Fruit fly (Drosophila melanogaster): ENCODE results near the gene CG18131.

- no peak for TF ChIP-seq CG8478 (optimal IDR thresholded peaks at IDR 0.05)
- TF ChIP-seq CTCF (optimal IDR thresholded peaks at IDR 0.05): no peak
Observed at dm6 chr2L:1449718-1450441, 50.5 kb downstream of the CG18131 start.

Measured in S2 (cell line).